Worm (Caenorhabditis elegans) whole organism, midembryonic: Measurements from ENCODE around the gene comt-4.

Experiments
- flt-1 ChIP-seq: fragments of 200-800 bp; sonication (Bioruptor generic); IDR thresholded peaks from 2 replicates; pipeline ENCODE4 v1.3.6; 2022; ENCODE audit warnings: missing genetic modification characterization, missing compliant biosample characterization
- klf-2 ChIP-seq: fragments of 200-800 bp; sonication (Bioruptor generic); conservative IDR thresholded peaks from 2 replicates; pipeline ENCODE4 v1.3.6; 2022; ENCODE audit warnings: missing genetic modification reagents, missing genetic modification characterization, missing compliant biosample characterization
- med-1 ChIP-seq: sonication (generic microtip); optimal IDR thresholded peaks from 2 replicates; lab custom pipeline; 2017; ENCODE audit warnings: missing genetic modification characterization, mild to moderate bottlenecking, missing compliant biosample characterization, antibody characterized with exemption, missing genetic modification reagents; ENCODE audit not compliant: insufficient read depth
- ref-1 ChIP-seq: fragments of 200-800 bp; sonication (Bioruptor generic); conservative IDR thresholded peaks from 2 replicates; pipeline ENCODE4 v1.3.6; 2022; ENCODE audit warnings: missing genetic modification reagents, missing genetic modification characterization, missing compliant biosample characterization
- tab-1 ChIP-seq: fragments of 200-800 bp; sonication (Bioruptor generic); IDR thresholded peaks from 2 replicates; pipeline ENCODE4 v1.3.6; 2022; ENCODE audit warnings: missing genetic modification characterization, missing compliant biosample characterization
- ztf-23 ChIP-seq: fragments of 200-800 bp; sonication (Bioruptor generic); IDR thresholded peaks from 2 replicates; pipeline ENCODE4 v1.3.6; 2022; ENCODE audit warnings: missing genetic modification reagents, missing genetic modification characterization, missing compliant biosample characterization
- ztf-29 ChIP-seq: fragments of 200-800 bp; sonication (Bioruptor generic); IDR thresholded peaks from 2 replicates; pipeline ENCODE4 v1.3.6; 2022; ENCODE audit warnings: missing genetic modification reagents, missing genetic modification characterization, missing compliant biosample characterization

DNA sequence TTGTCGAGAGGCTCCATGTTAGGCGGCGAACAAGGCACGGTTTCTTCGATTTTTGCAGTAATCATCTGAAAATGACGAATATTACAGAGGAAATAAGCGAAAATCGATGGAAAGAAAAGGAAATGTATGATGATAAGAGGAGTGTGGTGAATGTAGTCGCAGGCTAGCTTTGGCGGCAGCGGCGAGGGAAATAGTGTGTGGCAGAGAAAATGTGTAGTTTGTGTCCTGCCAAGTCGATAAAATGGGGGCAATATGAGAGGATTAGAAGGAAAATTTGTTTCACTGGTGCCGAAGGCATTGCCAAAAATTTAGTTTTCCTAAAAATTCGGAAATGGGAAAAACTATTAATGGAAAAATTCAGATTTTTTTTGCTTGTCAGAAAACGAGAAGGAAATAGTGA lies 16.8 kb upstream of the comt-4 start, which contains the start of gene nhr-86:
- TF ChIP-seq flt-1 (GFP tag; lab: Robert Waterston, UW): no peak
- TF ChIP-seq ztf-29 (GFP tag; lab: Robert Waterston, UW): no peak
- TF ChIP-seq ref-1: no peak
- TF ChIP-seq ztf-23: no peak
- no peak for TF ChIP-seq med-1 (GFP tag; lab: Kevin White, UChicago)
- no peak for TF ChIP-seq klf-2 (GFP tag; lab: Robert Waterston, UW)
- no peak for TF ChIP-seq tab-1 (GFP tag; lab: Robert Waterston, UW)
